Fruit fly (Drosophila melanogaster) whole organism, prepupa: Measurements from ENCODE around the gene Gld2.
A peak's percentile ranks its signal among the peaks of the same experiment; 100 is the strongest.

Experiments
- Blimp-1 ChIP-seq: fragments of 200-800 bp; sonication (Bioruptor generic); optimal IDR thresholded peaks from 3 replicates; lab custom pipeline; 2017; ENCODE audit warnings: missing biosample characterization, missing genetic modification characterization, mild to moderate bottlenecking, moderate library complexity, missing genetic modification reagents
- CG10631 ChIP-seq: fragments of 200-800 bp; sonication (Bioruptor generic); optimal IDR thresholded peaks from 2 replicates; lab custom pipeline; 2016; ENCODE audit warnings: missing biosample characterization, missing genetic modification characterization
- CG10669 ChIP-seq: fragments of 200-800 bp; sonication (Bioruptor generic); optimal IDR thresholded peaks from 3 replicates; lab custom pipeline; 2018; ENCODE audit warnings: missing biosample characterization, mild to moderate bottlenecking, missing genetic modification characterization, moderate library complexity
- CG11294 ChIP-seq: fragments of 200-800 bp; sonication (Bioruptor generic); IDR thresholded peaks from 2 replicates; pipeline ENCODE4 v1.3.6; 2022; ENCODE audit warnings: missing biosample characterization, missing genetic modification characterization
- CG11762 ChIP-seq: fragments of 200-800 bp; sonication (Bioruptor generic); optimal IDR thresholded peaks from 3 replicates; lab custom pipeline; 2016; ENCODE audit warnings: missing biosample characterization, missing genetic modification characterization; ENCODE audit not compliant: insufficient read depth
- CG1621 ChIP-seq: fragments of 200-800 bp; sonication (Bioruptor generic); optimal IDR thresholded peaks from 3 replicates; lab custom pipeline; 2018; ENCODE audit warnings: missing biosample characterization, mild to moderate bottlenecking, missing genetic modification characterization
- CG16779 ChIP-seq: fragments of 200-800 bp; sonication (Bioruptor generic); optimal IDR thresholded peaks from 3 replicates; lab custom pipeline; 2017; ENCODE audit warnings: missing biosample characterization, mild to moderate bottlenecking, missing genetic modification characterization
- CG3032 ChIP-seq: fragments of 200-800 bp; optimal IDR thresholded peaks from 2 replicates; lab custom pipeline; 2019; ENCODE audit warnings: missing biosample characterization, mild to moderate bottlenecking, missing genetic modification characterization, moderate library complexity
- CG31627 ChIP-seq: fragments of 200-800 bp; sonication (Bioruptor generic); optimal IDR thresholded peaks from 3 replicates; lab custom pipeline; 2016; ENCODE audit warnings: missing biosample characterization, missing genetic modification characterization
- CG32006 ChIP-seq: fragments of 200-800 bp; sonication (Bioruptor generic); optimal IDR thresholded peaks from 3 replicates; lab custom pipeline; 2017; ENCODE audit warnings: missing biosample characterization, mild to moderate bottlenecking, missing genetic modification characterization
- CG34406 ChIP-seq: fragments of 200-800 bp; sonication (Bioruptor generic); optimal IDR thresholded peaks from 3 replicates; lab custom pipeline; 2016; ENCODE audit warnings: missing biosample characterization, missing genetic modification characterization
- CG4318 ChIP-seq: fragments of 200-800 bp; sonication (Bioruptor generic); optimal IDR thresholded peaks from 3 replicates; lab custom pipeline; 2017; ENCODE audit warnings: missing biosample characterization, mild to moderate bottlenecking, missing genetic modification characterization
- CG6163 ChIP-seq: fragments of 200-800 bp; sonication (Bioruptor generic); IDR thresholded peaks from 3 replicates; pipeline ENCODE4 v1.3.6; 2022; ENCODE audit warnings: missing biosample characterization, missing genetic modification characterization
- CG6276 ChIP-seq: fragments of 200-800 bp; sonication (Bioruptor generic); optimal IDR thresholded peaks from 2 replicates; lab custom pipeline; 2017; ENCODE audit warnings: missing biosample characterization, mild to moderate bottlenecking, missing genetic modification characterization
- CG6792 ChIP-seq: fragments of 200-800 bp; sonication (Bioruptor generic); optimal IDR thresholded peaks from 3 replicates; lab custom pipeline; 2016; ENCODE audit warnings: missing biosample characterization, missing genetic modification characterization
- CG6808 ChIP-seq: fragments of 200-800 bp; sonication (Bioruptor generic); optimal IDR thresholded peaks from 3 replicates; lab custom pipeline; 2017; ENCODE audit warnings: missing biosample characterization, missing genetic modification characterization, mild to moderate bottlenecking, moderate library complexity, missing genetic modification reagents
- CG6854 ChIP-seq: fragments of 200-800 bp; sonication (Bioruptor generic); optimal IDR thresholded peaks from 2 replicates; lab custom pipeline; 2017; ENCODE audit warnings: missing biosample characterization, mild to moderate bottlenecking, missing genetic modification characterization
- CG7368 ChIP-seq: fragments of 200-800 bp; sonication (Bioruptor generic); optimal IDR thresholded peaks from 3 replicates; lab custom pipeline; 2016; ENCODE audit warnings: missing biosample characterization, missing genetic modification characterization
- CG8119 ChIP-seq: fragments of 200-800 bp; sonication (Bioruptor generic); IDR thresholded peaks from 3 replicates; pipeline ENCODE4 v1.3.6; 2022; ENCODE audit warnings: missing biosample characterization, missing genetic modification characterization
- CG8319 ChIP-seq: fragments of 200-800 bp; sonication (Bioruptor generic); optimal IDR thresholded peaks from 3 replicates; lab custom pipeline; 2016; ENCODE audit warnings: missing biosample characterization, missing genetic modification characterization
- CG8632 ChIP-seq: fragments of 200-800 bp; sonication (Bioruptor generic); optimal IDR thresholded peaks from 3 replicates; lab custom pipeline; 2016; ENCODE audit warnings: missing biosample characterization, missing genetic modification characterization
- CG9139 ChIP-seq: fragments of 200-800 bp; sonication (Bioruptor generic); optimal IDR thresholded peaks from 3 replicates; lab custom pipeline; 2017; ENCODE audit warnings: missing biosample characterization, mild to moderate bottlenecking, missing genetic modification characterization
- Eip75B ChIP-seq: fragments of 200-800 bp; sonication (Bioruptor generic); optimal IDR thresholded peaks from 3 replicates; lab custom pipeline; 2016; ENCODE audit warnings: missing biosample characterization, missing genetic modification characterization
- Eip78C ChIP-seq: fragments of 200-800 bp; sonication (Bioruptor generic); peaks from one replicate; lab custom pipeline; 2016; ENCODE audit warnings: missing biosample characterization, missing genetic modification characterization
- Eip93F ChIP-seq: fragments of 200-800 bp; sonication (Bioruptor generic); optimal IDR thresholded peaks from 2 replicates; lab custom pipeline; 2016; ENCODE audit warnings: missing biosample characterization, mild to moderate bottlenecking, missing genetic modification characterization
- Ets21C ChIP-seq: fragments of 200-800 bp; sonication (Bioruptor generic); optimal IDR thresholded peaks from 3 replicates; lab custom pipeline; 2016; ENCODE audit warnings: missing biosample characterization, missing genetic modification characterization
- Gug ChIP-seq: fragments of 200-800 bp; sonication (Bioruptor generic); IDR thresholded peaks from 2 replicates; pipeline ENCODE4 v1.3.6; 2022; ENCODE audit warnings: missing biosample characterization, missing genetic modification characterization
- Hr38 ChIP-seq: sonication (Bioruptor generic); optimal IDR thresholded peaks from 2 replicates; lab custom pipeline; 2016; ENCODE audit warnings: missing biosample characterization, missing genetic modification characterization
- Hr39 ChIP-seq: fragments of 200-800 bp; sonication (Bioruptor generic); optimal IDR thresholded peaks from 2 replicates; lab custom pipeline; 2016; ENCODE audit warnings: missing biosample characterization, missing genetic modification characterization
- Hr4 ChIP-seq: fragments of 200-800 bp; sonication (Bioruptor generic); optimal IDR thresholded peaks from 3 replicates; lab custom pipeline; 2016; ENCODE audit warnings: missing biosample characterization, missing genetic modification characterization
- Lpt ChIP-seq: fragments of 200-800 bp; sonication (Bioruptor generic); optimal IDR thresholded peaks from 3 replicates; lab custom pipeline; 2016; ENCODE audit warnings: missing biosample characterization, missing genetic modification characterization
- Met ChIP-seq: fragments of 200-800 bp; sonication (Bioruptor generic); optimal IDR thresholded peaks from 3 replicates; lab custom pipeline; 2016; ENCODE audit warnings: missing biosample characterization, missing genetic modification characterization
- OdsH ChIP-seq: fragments of 200-800 bp; sonication (Bioruptor generic); optimal IDR thresholded peaks from 3 replicates; lab custom pipeline; 2016; ENCODE audit warnings: missing biosample characterization, missing genetic modification characterization
- Smox ChIP-seq: fragments of 200-800 bp; sonication (Bioruptor generic); optimal IDR thresholded peaks from 3 replicates; lab custom pipeline; 2016; ENCODE audit warnings: missing biosample characterization, missing genetic modification characterization
- Sox102F ChIP-seq: fragments of 200-800 bp; sonication (Bioruptor generic); optimal IDR thresholded peaks from 2 replicates; lab custom pipeline; 2016; ENCODE audit warnings: missing biosample characterization, mild to moderate bottlenecking, missing genetic modification characterization
- Sox15 ChIP-seq: fragments of 200-800 bp; sonication (Bioruptor generic); optimal IDR thresholded peaks from 3 replicates; lab custom pipeline; 2016; ENCODE audit warnings: missing biosample characterization, missing genetic modification characterization
- achi ChIP-seq: fragments of 200-800 bp; sonication (Bioruptor generic); optimal IDR thresholded peaks from 3 replicates; lab custom pipeline; 2016; ENCODE audit warnings: missing biosample characterization, missing genetic modification characterization
- cyc ChIP-seq: fragments of 200-800 bp; sonication (Bioruptor generic); optimal IDR thresholded peaks from 3 replicates; lab custom pipeline; 2016; ENCODE audit warnings: missing biosample characterization, missing genetic modification characterization
- dac ChIP-seq: fragments of 200-800 bp; sonication (Bioruptor generic); optimal IDR thresholded peaks from 2 replicates; lab custom pipeline; 2017; ENCODE audit warnings: missing biosample characterization, mild to moderate bottlenecking, missing genetic modification characterization
- dsx ChIP-seq: fragments of 200-800 bp; optimal IDR thresholded peaks from 3 replicates; lab custom pipeline; 2019; ENCODE audit warnings: missing biosample characterization, mild to moderate bottlenecking, missing genetic modification characterization, moderate library complexity; ENCODE audit not compliant: poor library complexity, severe bottlenecking
- fd59A ChIP-seq: fragments of 200-800 bp; sonication (Bioruptor generic); optimal IDR thresholded peaks from 2 replicates; lab custom pipeline; 2017; ENCODE audit warnings: missing biosample characterization, mild to moderate bottlenecking, missing genetic modification characterization, missing genetic modification reagents
- fd85E ChIP-seq: fragments of 200-800 bp; sonication (Bioruptor generic); optimal IDR thresholded peaks from 3 replicates; lab custom pipeline; 2016; ENCODE audit warnings: missing biosample characterization, missing genetic modification characterization
- fkh ChIP-seq: fragments of 200-800 bp; sonication (Bioruptor generic); optimal IDR thresholded peaks from 3 replicates; lab custom pipeline; 2017; ENCODE audit warnings: missing biosample characterization, mild to moderate bottlenecking, missing genetic modification characterization, moderate library complexity
- net ChIP-seq: fragments of 200-800 bp; sonication (Bioruptor generic); optimal IDR thresholded peaks from 3 replicates; lab custom pipeline; 2016; ENCODE audit warnings: missing biosample characterization, missing genetic modification characterization
- salr ChIP-seq, 2 experiments: fragments of 200-800 bp; sonication (Bioruptor generic); optimal IDR thresholded peaks; 3 replicates each; lab custom pipeline; 2016 to 2018; ENCODE audit warnings: missing biosample characterization in 2 of 2, missing genetic modification characterization in 2 of 2, mild to moderate bottlenecking in 1 of 2
- spab ChIP-seq: fragments of 200-800 bp; sonication (Bioruptor generic); optimal IDR thresholded peaks from 2 replicates; lab custom pipeline; 2017; ENCODE audit warnings: missing biosample characterization, mild to moderate bottlenecking, missing genetic modification characterization, missing genetic modification reagents
- topi ChIP-seq: fragments of 200-800 bp; sonication (Bioruptor generic); optimal IDR thresholded peaks from 3 replicates; lab custom pipeline; 2016; ENCODE audit warnings: missing biosample characterization, missing genetic modification characterization

Gene Gld2

DNA sequence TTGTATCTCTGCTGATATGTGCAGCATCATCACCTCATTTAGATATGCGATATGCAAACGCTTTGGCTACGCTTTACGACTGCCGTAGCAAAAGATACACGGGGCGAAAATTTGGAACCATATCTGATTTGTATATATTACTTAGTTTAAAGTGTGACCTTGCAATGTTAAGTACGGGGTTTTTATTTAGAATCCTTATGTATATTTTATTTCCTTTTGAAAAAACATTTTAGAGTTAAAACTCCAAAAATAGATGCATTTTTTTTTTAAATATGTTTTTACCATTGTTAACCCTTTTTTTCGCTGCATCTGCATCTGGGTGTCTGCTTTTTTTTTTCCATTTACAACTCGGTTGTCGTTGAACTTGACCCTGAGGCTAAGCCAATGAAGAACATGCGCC, 27.5 kb upstream of the Gld2 start (continued):
- TF ChIP-seq dac (GFP tag; lab: Kevin White, UChicago) (no peak), CG6276 (GFP tag; lab: Kevin White, UChicago) (no peak), CG9139 (GFP tag; lab: Kevin White, UChicago) (peak; percentile 0), CG31627 (GFP tag; lab: Kevin White, UChicago) (peak; percentile 7), CG6854 (GFP tag; lab: Kevin White, UChicago) (no peak), Ets21C (GFP tag; lab: Kevin White, UChicago) (no peak), CG11762 (GFP tag; lab: Kevin White, UChicago) (peak; percentile 25), Sox102F (GFP tag; lab: Kevin White, UChicago) (peak; percentile 10), Blimp-1 (GFP tag; lab: Kevin White, UChicago) (no peak), Hr38 (GFP tag; lab: Kevin White, UChicago) (no peak), CG34406 (GFP tag; lab: Kevin White, UChicago) (peak; percentile 38), dsx (GFP tag; lab: Kevin White, UChicago) (peak; percentile 40), cyc (GFP tag; lab: Kevin White, UChicago) (peak; percentile 8), Hr4 (GFP tag; lab: Kevin White, UChicago) (peak; percentile 27), achi (GFP tag; lab: Kevin White, UChicago) (peak; percentile 45), CG3032 (peak; percentile 73), CG10631 (peak; percentile 73), net (GFP tag; lab: Kevin White, UChicago) (no peak)

DNA sequence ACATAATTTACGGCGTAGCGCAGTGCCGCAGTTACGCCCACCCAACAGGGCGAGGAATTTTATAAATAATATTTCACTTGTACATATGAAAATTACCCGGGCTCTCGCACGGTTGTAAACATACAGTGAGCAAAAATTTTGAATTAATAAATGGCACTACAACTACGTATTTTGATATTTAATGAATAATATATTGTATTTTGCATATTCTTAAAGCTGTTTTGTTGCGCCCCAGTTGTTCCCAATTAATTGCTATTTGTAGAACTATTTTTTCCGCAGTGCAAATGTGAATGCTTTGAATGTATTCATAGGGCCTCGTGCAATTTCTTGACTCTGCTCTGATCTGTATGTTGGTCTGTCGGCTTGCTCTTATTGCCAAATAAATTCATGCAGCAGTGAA, 25.9 kb upstream of the Gld2 start:
- TF ChIP-seq topi (GFP tag; lab: Kevin White, UChicago), result peak; percentile 57
- peak; percentile 61 for TF ChIP-seq CG6792 (GFP tag; lab: Kevin White, UChicago)
- peak; percentile 55 for TF ChIP-seq CG34406 (GFP tag; lab: Kevin White, UChicago)
- peak; percentile 60 for TF ChIP-seq CG11762 (GFP tag; lab: Kevin White, UChicago)
- peak; percentile 26 for TF ChIP-seq Hr39
- peak; percentile 65 for TF ChIP-seq dsx (GFP tag; lab: Kevin White, UChicago)
- peak; percentile 35 for TF ChIP-seq CG4318 (GFP tag; lab: Kevin White, UChicago)
- peak; percentile 52 for TF ChIP-seq Met (GFP tag; lab: Kevin White, UChicago)
- TF ChIP-seq CG8319, result peak; percentile 37
- peak; percentile 56 for TF ChIP-seq CG7368 (GFP tag; lab: Kevin White, UChicago)
- peak; percentile 75 for TF ChIP-seq CG1621
- TF ChIP-seq Eip93F, result no peak
- peak; percentile 50 for TF ChIP-seq Gug (GFP tag; lab: Robert Waterston, UW)
- TF ChIP-seq salr (GFP tag; optimal IDR thresholded peaks at IDR 0.05; lab: Kevin White, UChicago), result peak; percentile 50 to 63
- TF ChIP-seq CG10669, result peak; percentile 76
- peak; percentile 33 for TF ChIP-seq CG31627 (GFP tag; lab: Kevin White, UChicago)
- no peak for TF ChIP-seq Hr38 (GFP tag; lab: Kevin White, UChicago)
- peak; percentile 72 for TF ChIP-seq Hr4 (GFP tag; lab: Kevin White, UChicago)
- TF ChIP-seq CG16779 (tag; lab: Kevin White, UChicago), result peak; percentile 30
- peak; percentile 67 for TF ChIP-seq Eip75B (GFP tag; lab: Kevin White, UChicago)
- TF ChIP-seq CG9139 (GFP tag; lab: Kevin White, UChicago), result peak; percentile 43
- TF ChIP-seq Lpt (GFP tag; lab: Kevin White, UChicago), result peak; percentile 58
- peak; percentile 92 for TF ChIP-seq Eip78C (GFP tag; lab: Kevin White, UChicago)
- peak; percentile 78 for TF ChIP-seq CG10631
- peak; percentile 31 for TF ChIP-seq cyc (GFP tag; lab: Kevin White, UChicago)
- TF ChIP-seq CG8119 (GFP tag; lab: Robert Waterston, UW), result peak; percentile 67; the same call in 2 of the 3 replicates
- TF ChIP-seq CG6808 (GFP tag; lab: Kevin White, UChicago), result peak; percentile 65
- peak; percentile 72 for TF ChIP-seq OdsH
- TF ChIP-seq Sox15 (GFP tag; lab: Kevin White, UChicago), result peak; percentile 16
- no peak for TF ChIP-seq fd85E (GFP tag; lab: Kevin White, UChicago)
- TF ChIP-seq CG6163 (GFP tag; lab: Robert Waterston, UW), result peak; percentile 76
- peak; percentile 45 for TF ChIP-seq Smox
- peak; percentile 66 for TF ChIP-seq fd59A (GFP tag; lab: Kevin White, UChicago)
- TF ChIP-seq Sox102F (GFP tag; lab: Kevin White, UChicago), result peak; percentile 46
- peak; percentile 59 for TF ChIP-seq net (GFP tag; lab: Kevin White, UChicago)
- TF ChIP-seq spab (GFP tag; lab: Kevin White, UChicago), result peak; percentile 73
- TF ChIP-seq Blimp-1 (GFP tag; lab: Kevin White, UChicago), result no peak
- no peak for TF ChIP-seq dac (GFP tag; lab: Kevin White, UChicago)
- peak; percentile 40; the same call in 1 of the 2 replicates for TF ChIP-seq CG11294 (GFP tag; lab: Robert Waterston, UW)
- TF ChIP-seq CG32006 (GFP tag; lab: Kevin White, UChicago), result peak; percentile 72
- peak; percentile 67 for TF ChIP-seq CG8632
- TF ChIP-seq fkh (GFP tag; lab: Kevin White, UChicago), result no peak
